Worm (Caenorhabditis elegans): Measurements from ENCODE around the gene C50B6.3.

DNA sequence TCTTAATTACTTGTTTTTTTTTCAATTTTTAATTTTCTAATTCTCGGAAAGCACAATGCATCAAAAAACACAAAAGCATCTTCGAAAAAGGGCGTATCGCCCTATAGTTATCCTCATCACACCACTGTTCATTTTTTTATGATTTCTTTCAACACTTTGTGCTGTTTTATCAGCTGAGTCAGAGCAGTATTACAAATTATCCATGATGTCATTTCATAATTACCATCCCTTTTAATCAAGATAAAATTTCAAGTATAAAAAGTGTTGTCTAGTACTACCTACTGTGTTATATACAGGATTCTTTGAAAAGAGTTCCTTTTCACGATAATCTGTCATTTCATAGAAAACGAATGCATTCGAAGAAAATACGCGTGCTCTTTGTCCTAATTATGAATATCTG lies 46.7 kb upstream of the C50B6.3 start:
- TF ChIP-seq unc-39 (tag; optimal IDR thresholded peaks at IDR 0.05) (no peak), lin-39 (tag; optimal IDR thresholded peaks at IDR 0.05) (no peak), nhr-11 (tag; optimal IDR thresholded peaks at IDR 0.05) (no peak), tag-97 (GFP tag; IDR thresholded peaks at IDR 0.05) (no peak), ama-1 (optimal IDR thresholded peaks at IDR 0.05) (no peak), madf-5 (GFP tag; IDR thresholded peaks at IDR 0.05) (no peak)

Data from whole organism, L4 larva.